Fruit fly (Drosophila melanogaster) whole organism, pupa: ENCODE data around the gene CG32248.

Experiments
- CG10348 ChIP-seq: fragments of 200-800 bp; sonication (Bioruptor generic); IDR thresholded peaks from 2 replicates; pipeline ENCODE4 v1.3.6; 2022; ENCODE audit warnings: missing biosample characterization, missing genetic modification characterization
- fd96Ca ChIP-seq: fragments of 200-800 bp; sonication (Bioruptor generic); IDR thresholded peaks from 3 replicates; pipeline ENCODE4 v1.3.6; 2022; ENCODE audit warnings: missing biosample characterization, missing genetic modification characterization

- TF ChIP-seq fd96Ca = no peak
- no peak for TF ChIP-seq CG10348 (GFP tag; lab: Robert Waterston, UW)
Measured at dm6 chr3L:4497677-4498076, 26.1 kb downstream of the CG32248 start, which contains the start of gene CG13721.
